Fruit fly (Drosophila melanogaster): ENCODE results near the gene Ptpa.

DNA sequence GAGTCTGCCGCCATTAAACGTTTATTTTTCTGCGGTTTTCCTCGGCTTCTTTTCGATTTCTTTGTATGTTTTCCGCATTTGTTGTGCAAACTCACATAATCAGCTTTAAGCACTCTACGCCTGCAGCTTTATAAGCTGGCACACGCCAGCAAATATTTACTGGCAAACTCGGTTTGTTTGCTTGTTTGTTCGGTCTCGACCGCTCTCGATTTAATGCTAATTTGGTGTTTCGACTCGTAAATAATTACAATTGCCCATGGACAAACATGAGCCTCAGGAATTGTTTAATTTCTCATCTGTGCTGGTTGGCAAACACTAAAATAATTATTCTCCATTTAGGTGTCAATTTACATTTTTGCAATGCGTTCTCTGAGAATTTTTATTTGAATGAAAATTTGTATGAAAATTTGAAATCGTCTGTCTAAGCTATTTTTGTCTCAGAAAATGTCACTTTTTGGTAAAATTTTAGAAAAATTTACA, 20.8 kb downstream of the Ptpa start, which contains the start of gene CG34175:
- TF ChIP-seq CG8478 (optimal IDR thresholded peaks at IDR 0.05): no peak
- no peak for TF ChIP-seq CTCF (optimal IDR thresholded peaks at IDR 0.05)

All from S2 (cell line).